Worm (Caenorhabditis elegans): ENCODE results near the gene ZK688.4.
A peak's percentile ranks its signal among the peaks of the same experiment; 100 is the strongest.

Gene ZK688.4

ce11 chrIII:7854494-7855184 is 40.2 kb upstream of the ZK688.4 start, which contains the start of gene rpl-35 (continued):
- TF ChIP-seq F37D6.2 (tag; optimal IDR thresholded peaks at IDR 0.05): peak; percentile 97
- TF ChIP-seq ZK546.5 (tag; optimal IDR thresholded peaks at IDR 0.05): peak in 1 of 2 experiments; percentile 91
- TF ChIP-seq nhr-237 (tag; optimal IDR thresholded peaks at IDR 0.05): peak; percentile 85
- TF ChIP-seq spr-1 (tag; optimal IDR thresholded peaks at IDR 0.05): peak; percentile 98
- TF ChIP-seq skn-1 (tag; optimal IDR thresholded peaks at IDR 0.05): peak; percentile 94
- peak; percentile 98 for TF ChIP-seq sdz-12 (GFP tag; optimal IDR thresholded peaks at IDR 0.05)
- peak; percentile 95 for TF ChIP-seq Y105C5A.15 (GFP tag; IDR thresholded peaks at IDR 0.05)
- TF ChIP-seq daf-12 (tag; optimal IDR thresholded peaks at IDR 0.05): no peak
- TF ChIP-seq unc-130 (GFP tag; optimal IDR thresholded peaks at IDR 0.05): peak; percentile 99
- TF ChIP-seq egl-27 (tag; optimal IDR thresholded peaks at IDR 0.05): no peak
- TF ChIP-seq daf-16 (GFP tag; optimal IDR thresholded peaks at IDR 0.05): peak; percentile 92 to 97
- peak; percentile 92 for TF ChIP-seq daf-16 (tag; optimal IDR thresholded peaks at IDR 0.05)
- peak; percentile 96 for TF ChIP-seq Y75B8A.6 (GFP tag; IDR thresholded peaks at IDR 0.05)
- TF ChIP-seq nhr-48 (tag; optimal IDR thresholded peaks at IDR 0.05): peak; percentile 96
- peak; percentile 99 for TF ChIP-seq lin-13 (GFP tag; optimal IDR thresholded peaks at IDR 0.05)
- TF ChIP-seq vab-7 (GFP tag; IDR thresholded peaks at IDR 0.05): peak; percentile 99
- peak; percentile 93 for TF ChIP-seq F10B5.3 (tag; optimal IDR thresholded peaks at IDR 0.05)
- TF ChIP-seq ceh-32 (tag; optimal IDR thresholded peaks at IDR 0.05; ENCODE audit: poor library complexity): peak; percentile 83
- TF ChIP-seq nhr-111 (GFP tag; optimal IDR thresholded peaks at IDR 0.05): peak; percentile 96
- TF ChIP-seq attf-4 (tag; optimal IDR thresholded peaks at IDR 0.05): peak; percentile 64
- peak; percentile 93 for TF ChIP-seq ama-1 (optimal IDR thresholded peaks at IDR 0.05)
- TF ChIP-seq hlh-30 (tag; optimal IDR thresholded peaks at IDR 0.05; ENCODE audit: insufficient read depth): peak; percentile 97
- TF ChIP-seq set-16 (GFP tag; IDR thresholded peaks at IDR 0.05): no peak; the same call in 1 of the 2 replicates
- peak; percentile 99 for TF ChIP-seq hlh-11 (tag; optimal IDR thresholded peaks at IDR 0.05)
- peak; percentile 99 for TF ChIP-seq nhr-77 (tag; optimal IDR thresholded peaks at IDR 0.05)
- peak; percentile 86; the same call in 1 of the 2 replicates for TF ChIP-seq zip-11 (GFP tag; IDR thresholded peaks at IDR 0.05)
- TF ChIP-seq ztf-11 (tag; optimal IDR thresholded peaks at IDR 0.05): peak; percentile 73
- TF ChIP-seq aly-2 (tag; optimal IDR thresholded peaks at IDR 0.05): peak; percentile 95
- peak; percentile 100 for TF ChIP-seq mep-1 (tag; optimal IDR thresholded peaks at IDR 0.05)
- TF ChIP-seq nhr-11 (tag; optimal IDR thresholded peaks at IDR 0.05): peak; percentile 99
- peak; percentile 99 for TF ChIP-seq ZK337.2 (GFP tag; IDR thresholded peaks at IDR 0.05)
- TF ChIP-seq ces-1 (GFP tag; optimal IDR thresholded peaks at IDR 0.05): peak; percentile 97
- peak; percentile 98 for TF ChIP-seq duxl-1 (tag; optimal IDR thresholded peaks at IDR 0.05; ENCODE audit: poor library complexity)
- TF ChIP-seq zag-1 (tag; optimal IDR thresholded peaks at IDR 0.05): peak; percentile 92
- peak; percentile 100 for TF ChIP-seq dmd-6 (GFP tag; IDR thresholded peaks at IDR 0.05)
- peak; percentile 99 for TF ChIP-seq hmg-1.1 (GFP tag; IDR thresholded peaks at IDR 0.05)
- TF ChIP-seq arid-1 (GFP tag; conservative IDR thresholded peaks at IDR 0.05): peak; percentile 99
- TF ChIP-seq fos-1 (tag; optimal IDR thresholded peaks at IDR 0.05): peak; percentile 88
- TF ChIP-seq snpc-4 (tag; optimal IDR thresholded peaks at IDR 0.05): peak; percentile 55
- peak; percentile 100 for TF ChIP-seq mes-2 (tag; optimal IDR thresholded peaks at IDR 0.05; ENCODE audit: poor library complexity, severe bottlenecking)
- peak; percentile 86 for TF ChIP-seq nhr-76 (tag; optimal IDR thresholded peaks at IDR 0.05)
- TF ChIP-seq ctbp-1 (GFP tag; IDR thresholded peaks at IDR 0.05): peak; percentile 99
- peak; percentile 96 for TF ChIP-seq snpc-1.2 (GFP tag; IDR thresholded peaks at IDR 0.05)
- peak; percentile 93 for TF ChIP-seq ztf-7 (tag; optimal IDR thresholded peaks at IDR 0.05)
- peak; percentile 83 for TF ChIP-seq lir-3 (tag; optimal IDR thresholded peaks at IDR 0.05)
- peak; percentile 98 for TF ChIP-seq F49E8.2 (tag; optimal IDR thresholded peaks at IDR 0.05; ENCODE audit: borderline replicate concordance)
- TF ChIP-seq jun-1 (tag; optimal IDR thresholded peaks at IDR 0.05): peak; percentile 97
- TF ChIP-seq pqm-1 (tag; optimal IDR thresholded peaks at IDR 0.05): peak; percentile 87
- peak; percentile 99 for TF ChIP-seq daf-19 (GFP tag; conservative IDR thresholded peaks at IDR 0.05)
- peak; percentile 99 for TF ChIP-seq php-3 (GFP tag; IDR thresholded peaks at IDR 0.05)
- peak; percentile 93; the same call in 1 of the 2 replicates for TF ChIP-seq tag-97 (GFP tag; IDR thresholded peaks at IDR 0.05)
